Worm (Caenorhabditis elegans): ENCODE measurements around the gene gpn-1.

DNA sequence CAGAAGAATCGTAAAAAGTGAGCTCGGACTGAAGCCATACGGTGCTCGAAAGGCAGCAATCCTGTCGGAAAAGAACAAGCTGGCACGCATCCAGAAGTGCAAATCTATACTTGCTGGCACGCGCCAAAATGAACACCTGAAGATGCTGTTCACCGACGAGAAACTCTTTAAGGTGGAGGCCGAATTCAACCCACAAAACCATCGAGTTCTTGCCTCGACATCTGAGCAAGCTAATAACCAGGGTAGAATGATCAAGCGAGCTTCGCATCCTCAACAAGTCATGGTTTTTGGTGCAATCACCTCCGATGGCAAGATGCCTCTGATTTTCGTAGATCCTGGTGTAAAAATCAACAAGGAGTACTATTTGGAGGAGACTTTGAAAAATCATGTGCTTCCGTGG lies 12.0 kb downstream of the gpn-1 start:
- TF ChIP-seq ceh-82 (tag; optimal IDR thresholded peaks at IDR 0.05): no peak
- no peak for TF ChIP-seq nhr-237 (tag; optimal IDR thresholded peaks at IDR 0.05)
- TF ChIP-seq D1046.2 (GFP tag; IDR thresholded peaks at IDR 0.05): no peak
- TF ChIP-seq nhr-11 (tag; optimal IDR thresholded peaks at IDR 0.05): no peak
- no peak for TF ChIP-seq nhr-77 (tag; optimal IDR thresholded peaks at IDR 0.05)
- no peak for TF ChIP-seq daf-12 (tag; optimal IDR thresholded peaks at IDR 0.05)
- no peak for TF ChIP-seq snpc-4 (tag; optimal IDR thresholded peaks at IDR 0.05)
- TF ChIP-seq ces-1 (GFP tag; optimal IDR thresholded peaks at IDR 0.05): no peak
- TF ChIP-seq pha-4 (GFP tag; IDR thresholded peaks at IDR 0.05): no peak
- no peak for TF ChIP-seq pha-4 (tag; optimal IDR thresholded peaks at IDR 0.05)
- TF ChIP-seq nhr-111 (GFP tag; optimal IDR thresholded peaks at IDR 0.05): no peak
- no peak for TF ChIP-seq fos-1 (tag; optimal IDR thresholded peaks at IDR 0.05)
- no peak for TF ChIP-seq F44E2.7 (GFP tag; IDR thresholded peaks at IDR 0.05)

Data from whole organism, L4 larva.